Fruit fly (Drosophila melanogaster) S2 (cell line): Measurements from ENCODE around the gene Spt20.

Experiments
- CG8478 ChIP-seq: fragments of >200 bp; optimal IDR thresholded peaks from 2 replicates; lab custom pipeline; 2018
- CTCF ChIP-seq, 2 experiments: fragments of >200 bp; optimal IDR thresholded peaks; 2 replicates each; lab custom pipeline; 2018

The Spt20 gene

dm6 chr3L:13488129-13488876 is 14.2 kb upstream of the Spt20 start:
- TF ChIP-seq CG8478 (lab: Kevin White, UChicago), result no peak
- no peak for TF ChIP-seq CTCF (optimal IDR thresholded peaks at IDR 0.05; lab: Kevin White, UChicago)

dm6 chr3L:13489193-13489752 is 13.2 kb upstream of the Spt20 start:
- TF ChIP-seq CG8478 (lab: Kevin White, UChicago) (no peak), CTCF (optimal IDR thresholded peaks at IDR 0.05; lab: Kevin White, UChicago) (no peak)

- TF ChIP-seq CG8478 (lab: Kevin White, UChicago) (no peak), CTCF (optimal IDR thresholded peaks at IDR 0.05; lab: Kevin White, UChicago) (no peak)
Observed at dm6 chr3L:13490689-13491348, 11.7 kb upstream of the Spt20 start.

- no peak for TF ChIP-seq CG8478 (lab: Kevin White, UChicago)
- no peak for TF ChIP-seq CTCF (optimal IDR thresholded peaks at IDR 0.05; lab: Kevin White, UChicago)
Observed at dm6 chr3L:13494363-13495015, 8.0 kb upstream of the Spt20 start.

- TF ChIP-seq CG8478 (lab: Kevin White, UChicago) (no peak), CTCF (optimal IDR thresholded peaks at IDR 0.05; lab: Kevin White, UChicago) (no peak)
Observed at dm6 chr3L:13495065-13495464, 7.4 kb upstream of the Spt20 start.

- TF ChIP-seq CTCF (optimal IDR thresholded peaks at IDR 0.05; lab: Kevin White, UChicago) (no peak), CG8478 (lab: Kevin White, UChicago) (no peak)
Observed at dm6 chr3L:13497720-13498355, 4.7 kb upstream of the Spt20 start.

dm6 chr3L:13499531-13499930 is 3.0 kb upstream of the Spt20 start:
- TF ChIP-seq CG8478 (lab: Kevin White, UChicago) (no peak), CTCF (optimal IDR thresholded peaks at IDR 0.05; lab: Kevin White, UChicago) (no peak)

dm6 chr3L:13499932-13500719 is 2.4 kb upstream of the Spt20 start:
- no peak for TF ChIP-seq CTCF (optimal IDR thresholded peaks at IDR 0.05; lab: Kevin White, UChicago)
- no peak for TF ChIP-seq CG8478 (lab: Kevin White, UChicago)

- TF ChIP-seq CG8478 (lab: Kevin White, UChicago) (no peak), CTCF (optimal IDR thresholded peaks at IDR 0.05; lab: Kevin White, UChicago) (no peak)
Observed at dm6 chr3L:13503631-13504030, 1.1 kb downstream of the Spt20 start.

dm6 chr3L:13513112-13513538 is 10.6 kb downstream of the Spt20 start, which contains the start of the genes Vps36 and Liprin-beta:
TSS of gene Vps36 (minus strand) at chr3L:13513112.
TSS of gene Liprin-beta (plus strand) at chr3L:13513254.
- TF ChIP-seq CG8478 (lab: Kevin White, UChicago), result no peak
- no peak for TF ChIP-seq CTCF (optimal IDR thresholded peaks at IDR 0.05; lab: Kevin White, UChicago)

dm6 chr3L:13519555-13520284 is 17.2 kb downstream of the Spt20 start, which contains the start of gene CG10710:
TSS of gene CG10710 (minus strand) at chr3L:13519605.
- no peak for TF ChIP-seq CTCF (optimal IDR thresholded peaks at IDR 0.05; lab: Kevin White, UChicago)
- no peak for TF ChIP-seq CG8478 (lab: Kevin White, UChicago)
